Worm (Caenorhabditis elegans) whole organism, L2 larva: ENCODE measurements around the gene T24A6.16.

Source experiments
- F13H6.1 ChIP-seq: sonication (generic microtip); optimal IDR thresholded peaks from 2 replicates; lab custom pipeline; 2016; ENCODE audit warnings: missing genetic modification characterization, missing compliant biosample characterization
- ZK546.5 ChIP-seq: sonication (generic microtip); optimal IDR thresholded peaks from 2 replicates; lab custom pipeline; 2017; ENCODE audit warnings: missing biosample characterization, missing genetic modification characterization

- TF ChIP-seq ZK546.5 (tag; lab: Kevin White, UChicago) (no peak), F13H6.1 (tag; lab: Kevin White, UChicago) (no peak)
Measured at ce11 chrV:3606391-3606790, 43.7 kb upstream of the T24A6.16 start.
